Worm (Caenorhabditis elegans): ENCODE results near the gene sor-1.

The sor-1 gene

DNA sequence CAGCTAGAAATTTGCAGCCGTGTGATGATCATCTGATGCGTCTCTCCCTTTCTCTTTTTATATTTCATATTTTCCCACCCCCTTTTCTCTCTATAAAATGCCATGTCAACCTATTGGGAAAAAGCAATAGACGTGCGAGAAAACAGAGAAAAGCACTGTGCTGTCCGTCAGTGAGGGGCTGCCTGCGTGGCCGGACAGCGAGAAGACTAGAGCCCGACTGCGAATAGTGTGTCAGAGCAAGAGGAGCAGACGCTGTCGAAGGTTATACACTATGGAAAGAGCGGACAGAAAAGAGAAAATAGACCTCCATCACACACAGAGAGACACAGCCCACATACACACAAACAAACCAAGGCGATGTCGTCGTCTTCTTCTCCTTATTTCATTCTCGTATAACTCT is 7.1 kb downstream of the sor-1 start (continued):
- TF ChIP-seq B0336.3 (GFP tag; IDR thresholded peaks at IDR 0.05) (peak; percentile 85), T26A5.8 (tag; optimal IDR thresholded peaks at IDR 0.05) (no peak), pha-4 (tag; optimal IDR thresholded peaks at IDR 0.05) (no peak), rec-8 (tag; optimal IDR thresholded peaks at IDR 0.05) (no peak)

DNA sequence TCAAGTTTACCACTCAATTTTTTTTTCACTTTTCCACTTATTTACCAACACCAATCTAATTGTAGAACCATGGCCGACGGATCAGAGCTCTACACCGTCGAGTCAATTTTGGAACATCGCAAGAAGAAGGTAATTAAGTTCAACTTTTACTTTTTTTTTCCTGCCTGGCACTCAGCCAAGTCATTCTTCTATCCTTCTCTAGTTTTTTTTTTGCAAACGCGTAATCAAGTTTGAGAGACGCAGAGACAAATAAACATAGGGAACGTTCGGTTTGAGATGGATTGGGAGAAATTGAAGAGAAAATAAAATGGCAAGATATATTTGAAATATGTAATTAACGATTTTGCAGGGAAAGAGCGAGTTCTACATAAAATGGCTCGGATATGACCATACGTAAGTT is 8.3 kb downstream of the sor-1 start, which contains the start of gene cec-1:
Gene cec-1 (plus strand): TSS at position 63 of the 400 bp plus-strand sequence.
- TF ChIP-seq lin-40 (tag; optimal IDR thresholded peaks at IDR 0.05) = peak; percentile 16
- TF ChIP-seq Y67H2A.10 (GFP tag; conservative IDR thresholded peaks at IDR 0.05) = no peak
- TF ChIP-seq tbp1 (GFP tag; optimal IDR thresholded peaks at IDR 0.05) = no peak

DNA sequence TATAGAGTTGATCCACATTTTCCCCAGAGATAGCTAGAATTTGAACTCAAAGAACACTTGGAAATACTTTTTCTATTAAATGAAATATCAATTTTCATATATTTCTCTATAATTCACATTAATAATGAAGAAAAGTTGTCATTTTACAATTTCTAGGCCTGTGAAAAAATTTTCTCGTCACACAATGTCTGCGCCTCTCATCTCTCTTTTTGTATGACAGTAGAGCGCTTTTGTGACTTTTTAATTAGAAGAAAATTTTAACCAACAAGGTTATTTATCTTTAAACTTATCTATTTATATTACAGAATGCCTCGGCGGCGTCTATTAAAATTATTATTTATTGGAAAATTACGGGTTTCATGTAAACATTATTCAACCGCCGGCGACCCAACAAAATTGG is 11.1 kb downstream of the sor-1 start, which contains the start of gene ZK1236.1:
Gene ZK1236.1 (plus strand): TSS at position 263 of the 400 bp plus-strand sequence.
- TF ChIP-seq repo-1 (tag; optimal IDR thresholded peaks at IDR 0.05) (no peak), sptf-2 (GFP tag; optimal IDR thresholded peaks at IDR 0.05) (no peak), F33H1.4 (GFP tag; IDR thresholded peaks at IDR 0.05) (peak; percentile 36; the same call in 1 of the 2 replicates), D2030.7 (GFP tag; IDR thresholded peaks at IDR 0.05) (peak; percentile 44; the same call in 1 of the 2 replicates), madf-10 (tag; optimal IDR thresholded peaks at IDR 0.05) (no peak), Y53F4B.3 (GFP tag; IDR thresholded peaks at IDR 0.05) (no peak), zfh-2 (GFP tag; conservative IDR thresholded peaks at IDR 0.05) (no peak), lag-1 (GFP tag; IDR thresholded peaks at IDR 0.05) (no peak), egl-18 (GFP tag; IDR thresholded peaks at IDR 0.05) (no peak), madf-6 (GFP tag; IDR thresholded peaks at IDR 0.05) (peak; percentile 96), rcor-1 (GFP tag; IDR thresholded peaks at IDR 0.05) (no peak), bed-1 (GFP tag; IDR thresholded peaks at IDR 0.05) (no peak), unc-130 (GFP tag; optimal IDR thresholded peaks at IDR 0.05) (no peak), cebp-1 (GFP tag; IDR thresholded peaks at IDR 0.05) (no peak), cebp-1 (tag; optimal IDR thresholded peaks at IDR 0.05) (no peak), lsl-1 (GFP tag; optimal IDR thresholded peaks at IDR 0.05) (peak; percentile 59), B0261.1 (tag; optimal IDR thresholded peaks at IDR 0.05) (no peak), somi-1 (GFP tag; optimal IDR thresholded peaks at IDR 0.05) (no peak), ztf-22 (GFP tag; optimal IDR thresholded peaks at IDR 0.05) (no peak), snpc-1.3 (tag; optimal IDR thresholded peaks at IDR 0.05; ENCODE audit: insufficient read depth) (peak; percentile 7), ceh-58 (GFP tag; IDR thresholded peaks at IDR 0.05) (no peak), nhr-27 (tag; optimal IDR thresholded peaks at IDR 0.05) (no peak), fkh-3 (tag; optimal IDR thresholded peaks at IDR 0.05) (no peak), xnd-1 (tag; optimal IDR thresholded peaks at IDR 0.05) (peak; percentile 81), F23B12.7 (tag; optimal IDR thresholded peaks at IDR 0.05; ENCODE audit: insufficient read depth) (peak; percentile 1), rec-8 (tag; optimal IDR thresholded peaks at IDR 0.05) (no peak), madf-8 (GFP tag; conservative IDR thresholded peaks at IDR 0.05) (peak; percentile 95), hmg-1.2 (GFP tag; IDR thresholded peaks at IDR 0.05) (no peak), dox-1 (GFP tag; IDR thresholded peaks at IDR 0.05) (no peak), dpl-1 (GFP tag; optimal IDR thresholded peaks at IDR 0.05) (no peak), attf-3 (GFP tag; conservative IDR thresholded peaks at IDR 0.05) (peak; percentile 55; the same call in 1 of the 2 replicates)
